Fruit fly (Drosophila melanogaster): Measurements from ENCODE around the gene tsg.

The tsg gene

dm6 chrX:12014800-12015389, 26.1 kb upstream of the tsg start (continued):
- TF ChIP-seq Sox100B (GFP tag; optimal IDR thresholded peaks at IDR 0.05) (peak; percentile 3), ranshi (GFP tag; IDR thresholded peaks at IDR 0.05) (peak; percentile 68), eyg (GFP tag; optimal IDR thresholded peaks at IDR 0.05) (no peak), hbn (GFP tag; IDR thresholded peaks at IDR 0.05; ENCODE audit: partially characterized antibody) (peak; percentile 25; the same call in 1 of the 2 replicates), caup (GFP tag; optimal IDR thresholded peaks at IDR 0.05; ENCODE audit: severe bottlenecking) (no peak), chn (GFP tag; optimal IDR thresholded peaks at IDR 0.05) (peak; percentile 18), Blimp-1 (GFP tag; optimal IDR thresholded peaks at IDR 0.05) (peak; percentile 29), D19B (GFP tag; optimal IDR thresholded peaks at IDR 0.05) (peak; percentile 9), danr (GFP tag; IDR thresholded peaks at IDR 0.05) (no peak), ara (GFP tag; IDR thresholded peaks at IDR 0.05) (peak; percentile 20; the same call in 1 of the 2 replicates), Dp (GFP tag; optimal IDR thresholded peaks at IDR 0.05) (no peak), chif (GFP tag; optimal IDR thresholded peaks at IDR 0.05) (peak in 1 of 2 experiments; percentile 32), prd (optimal IDR thresholded peaks at IDR 0.05) (no peak), prd (GFP tag; IDR thresholded peaks at IDR 0.05) (peak; percentile 27), ase (GFP tag; IDR thresholded peaks at IDR 0.05) (peak; percentile 40; the same call in 1 of the 3 replicates), CG10543 (GFP tag; optimal IDR thresholded peaks at IDR 0.05) (peak; percentile 5), CG12104 (GFP tag; optimal IDR thresholded peaks at IDR 0.05) (no peak), wor (GFP tag; IDR thresholded peaks at IDR 0.05) (peak; percentile 11; the same call in 1 of the 2 replicates), C15 (GFP tag; IDR thresholded peaks at IDR 0.05) (no peak), CG16863 (GFP tag; optimal IDR thresholded peaks at IDR 0.05) (peak; percentile 11), CG14441 (GFP tag; IDR thresholded peaks at IDR 0.05) (peak; percentile 59), crc (GFP tag; optimal IDR thresholded peaks at IDR 0.05) (peak; percentile 23), Ada2b (GFP tag; IDR thresholded peaks at IDR 0.05) (peak; percentile 65), pan (optimal IDR thresholded peaks at IDR 0.05) (no peak), pan (GFP tag; optimal IDR thresholded peaks at IDR 0.05 in 1 of 2, IDR thresholded peaks at IDR 0.05 in 1 of 2) (peak in 1 of 2 experiments; percentile 68), CG34422 (GFP tag; IDR thresholded peaks at IDR 0.05) (peak; percentile 58), CG17829 (tag; optimal IDR thresholded peaks at IDR 0.05) (peak; percentile 12), peb (GFP tag; IDR thresholded peaks at IDR 0.05) (0 out of 2 replicates have a peak, but pooled peaks have one; percentile 39), Gug (GFP tag; IDR thresholded peaks at IDR 0.05) (peak; percentile 27; the same call in 2 of the 4 replicates), CG6254 (GFP tag; optimal IDR thresholded peaks at IDR 0.05) (peak; percentile 2), CG18599 (GFP tag; optimal IDR thresholded peaks at IDR 0.05) (peak; percentile 29), oc (tag; optimal IDR thresholded peaks at IDR 0.05) (no peak), tup (GFP tag; optimal IDR thresholded peaks at IDR 0.05) (no peak), Mes4 (GFP tag; optimal IDR thresholded peaks at IDR 0.05) (no peak), CG17359 (tag; optimal IDR thresholded peaks at IDR 0.05) (peak; percentile 23), Vsx1 (GFP tag; optimal IDR thresholded peaks at IDR 0.05) (no peak), seq (GFP tag; IDR thresholded peaks at IDR 0.05) (peak; percentile 32; the same call in 1 of the 2 replicates), hkb (optimal IDR thresholded peaks at IDR 0.05) (no peak), hkb (GFP tag; IDR thresholded peaks at IDR 0.05) (0 out of 2 replicates have a peak, but pooled peaks have one; percentile 39), CG32532 (GFP tag; IDR thresholded peaks at IDR 0.05) (peak; percentile 34), CG17186 (GFP tag; optimal IDR thresholded peaks at IDR 0.05) (no peak), bowl (GFP tag; IDR thresholded peaks at IDR 0.05) (no peak), CG7839 (tag; optimal IDR thresholded peaks at IDR 0.05) (peak; percentile 44), Dfd (GFP tag; optimal IDR thresholded peaks at IDR 0.05) (no peak), CG8290 (GFP tag; optimal IDR thresholded peaks at IDR 0.05) (no peak), CG8290 (tag; optimal IDR thresholded peaks at IDR 0.05) (peak in 1 of 2 experiments; percentile 29), CG17385 (GFP tag; optimal IDR thresholded peaks at IDR 0.05) (peak; percentile 3), esg (GFP tag; conservative IDR thresholded peaks at IDR 0.05) (peak; percentile 7; the same call in 1 of the 2 replicates), ato (GFP tag; IDR thresholded peaks at IDR 0.05; ENCODE audit: partially characterized antibody) (no peak), H15 (GFP tag; IDR thresholded peaks at IDR 0.05) (0 out of 3 replicates have a peak, but pooled peaks have one; percentile 7)
